Fruit fly (Drosophila melanogaster) whole organism, embryonic: ENCODE results near the gene CG10874.

Experiments
- Atf-2 ChIP-seq: fragments of 200-800 bp; sonication (Bioruptor generic); optimal IDR thresholded peaks from 2 replicates; lab custom pipeline; 2016; ENCODE audit warnings: missing biosample characterization, missing genetic modification characterization
- Atf6 ChIP-seq: fragments of 200-800 bp; sonication (Bioruptor generic); IDR thresholded peaks from 2 replicates; pipeline ENCODE4 v1.3.6; 2022; ENCODE audit warnings: missing biosample characterization, missing genetic modification characterization
- B-H1 ChIP-seq: fragments of 200-800 bp; sonication (Bioruptor generic); IDR thresholded peaks from 3 replicates; pipeline ENCODE4 v1.3.6; 2022; ENCODE audit warnings: missing biosample characterization, missing genetic modification characterization
- Bteb2 ChIP-seq: fragments of 200-800 bp; sonication (Bioruptor generic); optimal IDR thresholded peaks from 2 replicates; lab custom pipeline; 2016; ENCODE audit warnings: missing biosample characterization, missing genetic modification characterization
- CG1233 ChIP-seq: fragments of 200-800 bp; sonication (Bioruptor generic); optimal IDR thresholded peaks from 4 replicates; lab custom pipeline; 2018; ENCODE audit warnings: missing biosample characterization, mild to moderate bottlenecking, missing genetic modification characterization
- CG13424 ChIP-seq: fragments of 200-800 bp; sonication (Bioruptor generic); optimal IDR thresholded peaks from 2 replicates; lab custom pipeline; 2019; ENCODE audit warnings: missing biosample characterization, mild to moderate bottlenecking, missing genetic modification characterization, moderate library complexity
- CG14860 ChIP-seq: fragments of 200-800 bp; sonication (Bioruptor generic); IDR thresholded peaks from 3 replicates; pipeline ENCODE4 v1.3.6; 2022; ENCODE audit warnings: missing biosample characterization, missing genetic modification characterization; ENCODE audit not compliant: partially characterized antibody
- CG15514 ChIP-seq: fragments of 200-800 bp; sonication (Bioruptor generic); optimal IDR thresholded peaks from 3 replicates; lab custom pipeline; 2017; ENCODE audit warnings: missing biosample characterization, missing genetic modification characterization, mild to moderate bottlenecking, moderate library complexity, missing genetic modification reagents
- CG15696 ChIP-seq: fragments of 200-800 bp; sonication (Bioruptor generic); optimal IDR thresholded peaks from 2 replicates; lab custom pipeline; 2019; ENCODE audit warnings: missing biosample characterization, mild to moderate bottlenecking, missing genetic modification characterization, moderate library complexity
- CG1602 ChIP-seq: fragments of 200-800 bp; sonication (Bioruptor generic); optimal IDR thresholded peaks from 3 replicates; lab custom pipeline; 2016; ENCODE audit warnings: missing biosample characterization, missing genetic modification characterization
- CG1603 ChIP-seq: fragments of 200-800 bp; sonication (Bioruptor generic); optimal IDR thresholded peaks from 2 replicates; lab custom pipeline; 2019; ENCODE audit warnings: missing biosample characterization, mild to moderate bottlenecking, missing genetic modification characterization, moderate library complexity
- CG16863 ChIP-seq: fragments of 200-800 bp; sonication (Bioruptor generic); optimal IDR thresholded peaks from 3 replicates; lab custom pipeline; 2016; ENCODE audit warnings: missing biosample characterization, missing genetic modification characterization
- CG17186 ChIP-seq: fragments of 200-800 bp; sonication (Bioruptor generic); optimal IDR thresholded peaks from 3 replicates; lab custom pipeline; 2017; ENCODE audit warnings: missing biosample characterization, missing genetic modification reagents, missing genetic modification characterization
- CG17361 ChIP-seq: fragments of 200-800 bp; sonication (Bioruptor generic); IDR thresholded peaks from 3 replicates; pipeline ENCODE4 v1.3.6; 2022; ENCODE audit warnings: missing biosample characterization, missing genetic modification characterization
- CG17568 ChIP-seq: fragments of 200-800 bp; sonication (Bioruptor generic); optimal IDR thresholded peaks from 2 replicates; lab custom pipeline; 2018; ENCODE audit warnings: missing biosample characterization, mild to moderate bottlenecking, missing genetic modification characterization, moderate library complexity
- CG17802 ChIP-seq: fragments of 200-800 bp; sonication (Bioruptor generic); optimal IDR thresholded peaks from 2 replicates; lab custom pipeline; 2018; ENCODE audit warnings: missing biosample characterization, mild to moderate bottlenecking, missing genetic modification characterization, moderate library complexity
- CG2120 ChIP-seq: fragments of 200-800 bp; sonication (Bioruptor generic); optimal IDR thresholded peaks from 3 replicates; lab custom pipeline; 2016; ENCODE audit warnings: missing biosample characterization, missing genetic modification characterization
- CG31224 ChIP-seq: fragments of 200-800 bp; sonication (Bioruptor generic); IDR thresholded peaks from 2 replicates; pipeline ENCODE4 v1.3.6; 2022; ENCODE audit warnings: missing biosample characterization, missing genetic modification characterization
- CG4854 ChIP-seq: fragments of 200-800 bp; sonication (Bioruptor generic); optimal IDR thresholded peaks from 2 replicates; lab custom pipeline; 2016; ENCODE audit warnings: missing biosample characterization, missing genetic modification characterization, inconsistent platforms
- CG8478 ChIP-seq: fragments of >200 bp; optimal IDR thresholded peaks from 2 replicates; lab custom pipeline; 2018
- CG8765 ChIP-seq: fragments of 200-800 bp; sonication (Bioruptor generic); IDR thresholded peaks from 2 replicates; pipeline ENCODE4 v1.3.6; 2022; ENCODE audit warnings: missing biosample characterization, missing genetic modification characterization
- CG9797 ChIP-seq: fragments of 200-800 bp; sonication (Bioruptor generic); optimal IDR thresholded peaks from 3 replicates; lab custom pipeline; 2018; ENCODE audit warnings: missing biosample characterization, mild to moderate bottlenecking, missing genetic modification characterization
- CG9876 ChIP-seq: fragments of 200-800 bp; sonication (Bioruptor generic); optimal IDR thresholded peaks from 2 replicates; lab custom pipeline; 2016; ENCODE audit warnings: missing biosample characterization, missing genetic modification characterization
- Elba2 ChIP-seq: fragments of 200-800 bp; sonication (Bioruptor generic); optimal IDR thresholded peaks from 3 replicates; lab custom pipeline; 2016; ENCODE audit warnings: missing biosample characterization, missing genetic modification characterization
- Ets65A ChIP-seq: fragments of 200-800 bp; sonication (Bioruptor generic); peaks from one replicate; lab custom pipeline; 2016; ENCODE audit warnings: missing biosample characterization, missing genetic modification characterization
- HLH4C ChIP-seq: fragments of 200-800 bp; sonication (Bioruptor generic); IDR thresholded peaks from 3 replicates; pipeline ENCODE4 v1.3.6; 2022; ENCODE audit warnings: missing biosample characterization, missing genetic modification characterization; ENCODE audit not compliant: partially characterized antibody
- MBD-R2 ChIP-seq: fragments of 200-800 bp; sonication (Bioruptor generic); IDR thresholded peaks from 2 replicates; pipeline ENCODE4 v1.3.6; 2022; ENCODE audit warnings: missing biosample characterization, missing genetic modification characterization
- Tbp ChIP-seq: fragments of >200 bp; optimal IDR thresholded peaks from 2 replicates; lab custom pipeline; 2018; ENCODE audit warnings: missing biosample characterization, missing genetic modification characterization
- Xbp1 ChIP-seq: fragments of 200-800 bp; sonication (Bioruptor generic); optimal IDR thresholded peaks from 3 replicates; lab custom pipeline; 2016; ENCODE audit warnings: missing biosample characterization, mild to moderate bottlenecking, missing genetic modification characterization
- bab2 ChIP-seq: fragments of 200-800 bp; sonication (Bioruptor generic); optimal IDR thresholded peaks from 2 replicates; lab custom pipeline; 2016; ENCODE audit warnings: missing biosample characterization, missing genetic modification characterization
- bcd ChIP-seq: fragments of 200-800 bp; sonication (Bioruptor generic); optimal IDR thresholded peaks from 2 replicates; lab custom pipeline; 2017; ENCODE audit warnings: missing biosample characterization, mild to moderate bottlenecking, missing genetic modification characterization
- dmrt11E ChIP-seq: fragments of 200-800 bp; sonication (Bioruptor generic); optimal IDR thresholded peaks from 3 replicates; lab custom pipeline; 2018; ENCODE audit warnings: missing biosample characterization, mild to moderate bottlenecking, missing genetic modification characterization, moderate library complexity
- fd96Cb ChIP-seq: fragments of 200-800 bp; sonication (Bioruptor generic); optimal IDR thresholded peaks from 2 replicates; lab custom pipeline; 2018; ENCODE audit warnings: missing biosample characterization, mild to moderate bottlenecking, missing genetic modification characterization, moderate library complexity
- fru ChIP-seq: fragments of >200 bp; optimal IDR thresholded peaks from 2 replicates; lab custom pipeline; 2017
- fu2 ChIP-seq: fragments of 200-800 bp; sonication (Bioruptor generic); optimal IDR thresholded peaks from 2 replicates; lab custom pipeline; 2016; ENCODE audit warnings: missing biosample characterization, missing genetic modification characterization
- grn ChIP-seq: fragments of 200-800 bp; sonication (Bioruptor generic); optimal IDR thresholded peaks from 3 replicates; lab custom pipeline; 2017; ENCODE audit warnings: missing biosample characterization, missing genetic modification characterization
- hkb ChIP-seq, 2 experiments: fragments of 200-800 bp in 1 of 2; fragments of >200 bp in 1 of 2; sonication (Bioruptor generic) in 1 of 2; IDR thresholded peaks in 1 of 2; optimal IDR thresholded peaks in 1 of 2; 2 replicates each; pipeline versions ENCODE4 v1.3.6 to Lab custom; 2017 to 2022; ENCODE audit warnings: missing biosample characterization in 1 of 2, missing genetic modification characterization in 1 of 2
- hth ChIP-seq: fragments of >200 bp; optimal IDR thresholded peaks from 2 replicates; lab custom pipeline; 2017; ENCODE audit warnings: inconsistent platforms
- lbe ChIP-seq: fragments of 200-800 bp; sonication (Bioruptor generic); optimal IDR thresholded peaks from 2 replicates; lab custom pipeline; 2016; ENCODE audit warnings: missing biosample characterization, mild to moderate bottlenecking, missing genetic modification characterization
- maf-S ChIP-seq: fragments of 200-800 bp; sonication (Bioruptor generic); optimal IDR thresholded peaks from 2 replicates; lab custom pipeline; 2016; ENCODE audit warnings: missing biosample characterization, missing genetic modification characterization
- nerfin-1 ChIP-seq: fragments of 200-800 bp; sonication (Bioruptor generic); optimal IDR thresholded peaks from 3 replicates; lab custom pipeline; 2019; ENCODE audit warnings: missing biosample characterization, mild to moderate bottlenecking, missing genetic modification characterization, moderate library complexity
- p53 ChIP-seq: fragments of 200-800 bp; sonication (Bioruptor generic); optimal IDR thresholded peaks from 2 replicates; lab custom pipeline; 2016; ENCODE audit warnings: missing biosample characterization, missing genetic modification characterization
- pfk ChIP-seq: fragments of 200-800 bp; sonication (Bioruptor generic); optimal IDR thresholded peaks from 2 replicates; lab custom pipeline; 2018; ENCODE audit warnings: missing biosample characterization, mild to moderate bottlenecking, missing genetic modification characterization, moderate library complexity
- pnt ChIP-seq: fragments of 200-800 bp; sonication (Bioruptor generic); optimal IDR thresholded peaks from 3 replicates; lab custom pipeline; 2016; ENCODE audit warnings: missing biosample characterization, missing genetic modification characterization
- ro ChIP-seq: fragments of 200-800 bp; sonication (Bioruptor generic); IDR thresholded peaks from 2 replicates; pipeline ENCODE4 v1.3.6; 2022; ENCODE audit warnings: missing biosample characterization, missing genetic modification characterization
- run ChIP-seq: fragments of 200-800 bp; sonication (Bioruptor generic); optimal IDR thresholded peaks from 3 replicates; lab custom pipeline; 2018; ENCODE audit warnings: missing biosample characterization, mild to moderate bottlenecking, missing genetic modification characterization
- salm ChIP-seq: fragments of 200-800 bp; sonication (Bioruptor generic); optimal IDR thresholded peaks from 2 replicates; lab custom pipeline; 2018; ENCODE audit warnings: missing biosample characterization, mild to moderate bottlenecking, missing genetic modification characterization
- scrt ChIP-seq: fragments of 200-800 bp; sonication (Bioruptor generic); optimal IDR thresholded peaks from 2 replicates; lab custom pipeline; 2018; ENCODE audit warnings: missing biosample characterization, mild to moderate bottlenecking, missing genetic modification characterization, moderate library complexity
- twi ChIP-seq: fragments of 200-800 bp; optimal IDR thresholded peaks from 2 replicates; lab custom pipeline; 2019; ENCODE audit warnings: missing biosample characterization, mild to moderate bottlenecking, missing genetic modification characterization, moderate library complexity
- vnd ChIP-seq: fragments of 200-800 bp; sonication (Bioruptor generic); IDR thresholded peaks from 3 replicates; pipeline ENCODE4 v1.3.6; 2022; ENCODE audit warnings: missing biosample characterization, missing genetic modification characterization; ENCODE audit not compliant: partially characterized antibody
- wor ChIP-seq: fragments of 200-800 bp; sonication (Bioruptor generic); IDR thresholded peaks from 2 replicates; pipeline ENCODE4 v1.3.6; 2022; ENCODE audit warnings: missing biosample characterization, missing genetic modification characterization
- yki ChIP-seq: fragments of >200 bp; optimal IDR thresholded peaks from 3 replicates; lab custom pipeline; 2018

Gene CG10874

dm6 chr2L:2180120-2180539 lies 12.1 kb downstream of the CG10874 start (continued):
- TF ChIP-seq CG17802 (tag; lab: Kevin White, UChicago) (peak; percentile 75), salm (tag; lab: Kevin White, UChicago) (peak; percentile 91), CG14860 (no peak), nerfin-1 (tag; lab: Kevin White, UChicago) (peak; percentile 90), bcd (GFP tag; lab: Kevin White, UChicago) (peak; percentile 90), pnt (GFP tag; lab: Kevin White, UChicago) (peak; percentile 74), CG2120 (GFP tag; lab: Kevin White, UChicago) (peak; percentile 73), CG8478 (lab: Kevin White, UChicago) (no peak), Ets65A (GFP tag; lab: Kevin White, UChicago) (peak; percentile 98), twi (peak; percentile 68), hkb (optimal IDR thresholded peaks at IDR 0.05; lab: Kevin White, UChicago) (no peak), hkb (GFP tag; IDR thresholded peaks at IDR 0.05; lab: Robert Waterston, UW) (peak; percentile 95), hth (lab: Kevin White, UChicago) (no peak), CG9797 (GFP tag; lab: Kevin White, UChicago) (peak; percentile 29), wor (peak; percentile 87), Bteb2 (GFP tag; lab: Kevin White, UChicago) (peak; percentile 58), vnd (no peak), pfk (GFP tag; lab: Kevin White, UChicago) (no peak), fru (no peak), Elba2 (GFP tag; lab: Kevin White, UChicago) (peak; percentile 29), Atf-2 (GFP tag; lab: Kevin White, UChicago) (peak; percentile 61), CG31224 (GFP tag; lab: Robert Waterston, UW) (peak; percentile 79), maf-S (GFP tag; lab: Kevin White, UChicago) (peak; percentile 38), CG15514 (GFP tag; lab: Kevin White, UChicago) (peak; percentile 74), p53 (GFP tag; lab: Kevin White, UChicago) (peak; percentile 22), CG1602 (GFP tag; lab: Kevin White, UChicago) (peak; percentile 85), B-H1 (GFP tag; lab: Robert Waterston, UW) (peak; percentile 85), grn (peak; percentile 29), CG17568 (GFP tag; lab: Kevin White, UChicago) (peak; percentile 81), CG17186 (GFP tag; lab: Kevin White, UChicago) (peak; percentile 74), Tbp (GFP tag; lab: Kevin White, UChicago) (no peak), CG8765 (peak; percentile 77), CG17361 (peak; percentile 81), HLH4C (GFP tag; lab: Robert Waterston, UW) (no peak), ro (GFP tag; lab: Robert Waterston, UW) (peak; percentile 62; the same call in 1 of the 2 replicates), CG15696 (peak; percentile 85), dmrt11E (tag; lab: Kevin White, UChicago) (peak; percentile 93), fd96Cb (tag; lab: Kevin White, UChicago) (peak; percentile 94), MBD-R2 (GFP tag; lab: Robert Waterston, UW) (peak; percentile 59; the same call in 1 of the 2 replicates), CG1603 (tag; lab: Kevin White, UChicago) (peak; percentile 91), CG13424 (peak; percentile 92), bab2 (GFP tag; lab: Kevin White, UChicago) (peak; percentile 74), CG1233 (GFP tag; lab: Kevin White, UChicago) (peak; percentile 85), Xbp1 (GFP tag; lab: Kevin White, UChicago) (peak; percentile 90), Atf6 (GFP tag; lab: Robert Waterston, UW) (peak; percentile 87), CG9876 (GFP tag; lab: Kevin White, UChicago) (peak; percentile 34), lbe (peak; percentile 49), fu2 (GFP tag; lab: Kevin White, UChicago) (no peak), run (peak; percentile 90), CG16863 (GFP tag; lab: Kevin White, UChicago) (peak; percentile 76), yki (no peak), CG4854 (GFP tag; lab: Kevin White, UChicago) (peak; percentile 80), scrt (peak; percentile 82)
